Worm (Caenorhabditis elegans) whole organism, L4 larva: Measurements from ENCODE around the gene W03D2.9.
A peak's percentile ranks its signal among the peaks of the same experiment; 100 is the strongest.

ENCODE experiments used
- F10B5.3 ChIP-seq: sonication (generic microtip); optimal IDR thresholded peaks from 2 replicates; lab custom pipeline; 2016; ENCODE audit warnings: mild to moderate bottlenecking, missing genetic modification characterization, missing compliant biosample characterization
- F44E2.7 ChIP-seq: fragments of 200-800 bp; sonication (Bioruptor generic); IDR thresholded peaks from 2 replicates; pipeline ENCODE4 v2.1.2; 2022; ENCODE audit warnings: missing genetic modification characterization, missing compliant biosample characterization
- Y105C5A.15 ChIP-seq: fragments of 200-800 bp; sonication (Bioruptor generic); IDR thresholded peaks from 2 replicates; pipeline ENCODE4 v1.3.6; 2022; ENCODE audit warnings: missing genetic modification characterization, missing compliant biosample characterization
- Y48G9A.11 ChIP-seq: fragments of 200-800 bp; sonication (Bioruptor generic); IDR thresholded peaks from 2 replicates; pipeline ENCODE4 v1.3.6; 2022; ENCODE audit warnings: missing genetic modification reagents, missing genetic modification characterization, missing compliant biosample characterization
- Y75B8A.6 ChIP-seq: fragments of 200-800 bp; sonication (Bioruptor generic); IDR thresholded peaks from 2 replicates; pipeline ENCODE4 v1.3.6; 2022; ENCODE audit warnings: missing genetic modification reagents, missing genetic modification characterization, missing compliant biosample characterization
- ZK546.5 ChIP-seq, 2 experiments: sonication (generic microtip); optimal IDR thresholded peaks; 2 replicates each; lab custom pipeline; 2017; ENCODE audit warnings: missing biosample characterization in 2 of 2, missing genetic modification characterization in 2 of 2
- aha-1 ChIP-seq: fragments of 150-350 bp; peaks from one replicate; lab custom pipeline; 2014; ENCODE audit warnings: missing biosample characterization, missing genetic modification characterization
- arid-1 ChIP-seq: fragments of 200-800 bp; sonication (Bioruptor generic); conservative IDR thresholded peaks from 2 replicates; pipeline ENCODE4 v1.3.6; 2022; ENCODE audit warnings: missing genetic modification reagents, missing genetic modification characterization, missing compliant biosample characterization
- attf-4 ChIP-seq: sonication (generic microtip); optimal IDR thresholded peaks from 3 replicates; lab custom pipeline; 2017; ENCODE audit warnings: missing biosample characterization, missing genetic modification characterization
- ceh-20 ChIP-seq: fragments of 200-800 bp; sonication (Bioruptor generic); IDR thresholded peaks from 2 replicates; pipeline ENCODE4 v1.3.6; 2022; ENCODE audit warnings: missing genetic modification reagents, missing genetic modification characterization, missing compliant biosample characterization
- ceh-32 ChIP-seq: sonication (generic microtip); optimal IDR thresholded peaks from 2 replicates; lab custom pipeline; 2016; ENCODE audit warnings: mild to moderate bottlenecking, missing genetic modification characterization, missing compliant biosample characterization; ENCODE audit not compliant: poor library complexity
- ceh-82 ChIP-seq: sonication (generic microtip); optimal IDR thresholded peaks from 2 replicates; lab custom pipeline; 2017; ENCODE audit warnings: missing biosample characterization, missing genetic modification characterization
- daf-16 ChIP-seq, 3 experiments: sonication (generic microtip); optimal IDR thresholded peaks; 2 replicates each; lab custom pipeline; 2016 to 2017; ENCODE audit warnings: missing genetic modification characterization in 3 of 3, missing genetic modification reagents in 3 of 3, mild to moderate bottlenecking in 2 of 3, missing compliant biosample characterization in 2 of 3, missing biosample characterization in 1 of 3, moderate library complexity in 1 of 3
- dmd-6 ChIP-seq: fragments of 200-800 bp; sonication (Bioruptor generic); IDR thresholded peaks from 2 replicates; pipeline ENCODE4 v1.3.6; 2022; ENCODE audit warnings: missing genetic modification reagents, missing genetic modification characterization, missing compliant biosample characterization
- dmd-8 ChIP-seq: fragments of 200-800 bp; sonication (Bioruptor generic); IDR thresholded peaks from 2 replicates; pipeline ENCODE4 v1.3.6; 2022; ENCODE audit warnings: missing genetic modification characterization, missing compliant biosample characterization
- hlh-11 ChIP-seq: fragments of 200-800 bp; sonication (Bioruptor generic); optimal IDR thresholded peaks from 2 replicates; lab custom pipeline; 2018; ENCODE audit warnings: mild to moderate bottlenecking, missing genetic modification characterization, missing compliant biosample characterization
- hmg-1.1 ChIP-seq: fragments of 200-800 bp; sonication (Bioruptor generic); IDR thresholded peaks from 2 replicates; pipeline ENCODE4 v1.3.6; 2022; ENCODE audit warnings: missing genetic modification reagents, missing genetic modification characterization, missing compliant biosample characterization
- jun-1 ChIP-seq: fragments of 150-350 bp; optimal IDR thresholded peaks from 2 replicates; lab custom pipeline; 2014; ENCODE audit warnings: missing biosample characterization, missing genetic modification reagents, missing genetic modification characterization
- lim-7 ChIP-seq: fragments of 200-800 bp; sonication (Bioruptor generic); IDR thresholded peaks from 2 replicates; pipeline ENCODE4 v1.3.6; 2022; ENCODE audit warnings: missing genetic modification characterization, missing compliant biosample characterization
- lin-13 ChIP-seq: fragments of 150-350 bp; optimal IDR thresholded peaks from 2 replicates; lab custom pipeline; 2014; ENCODE audit warnings: missing biosample characterization, missing genetic modification reagents, missing genetic modification characterization
- lin-38 ChIP-seq: fragments of 200-800 bp; sonication (Bioruptor generic); IDR thresholded peaks from 2 replicates; pipeline ENCODE4 v1.3.6; 2022; ENCODE audit warnings: missing genetic modification reagents, missing genetic modification characterization, missing compliant biosample characterization
- lin-39 ChIP-seq: fragments of 150-350 bp; optimal IDR thresholded peaks from 2 replicates; lab custom pipeline; 2014; ENCODE audit warnings: missing biosample characterization, missing genetic modification reagents, missing genetic modification characterization
- mes-2 ChIP-seq: sonication (generic microtip); optimal IDR thresholded peaks from 2 replicates; lab custom pipeline; 2016; ENCODE audit warnings: missing genotype, mild to moderate bottlenecking, missing genetic modification characterization, missing compliant biosample characterization; ENCODE audit not compliant: poor library complexity, severe bottlenecking
- mxl-3 ChIP-seq: fragments of 200-800 bp; sonication (Bioruptor generic); optimal IDR thresholded peaks from 2 replicates; lab custom pipeline; 2018; ENCODE audit warnings: mild to moderate bottlenecking, missing genetic modification characterization, missing compliant biosample characterization
- nhr-111 ChIP-seq: fragments of 200-800 bp; sonication (Bioruptor generic); optimal IDR thresholded peaks from 2 replicates; lab custom pipeline; 2018; ENCODE audit warnings: mild to moderate bottlenecking, missing genetic modification characterization, missing compliant biosample characterization
- nhr-28 ChIP-seq: fragments of 150-350 bp; optimal IDR thresholded peaks from 2 replicates; lab custom pipeline; 2014; ENCODE audit warnings: missing biosample characterization, missing genetic modification characterization
- nhr-42 ChIP-seq: fragments of 200-800 bp; sonication (Bioruptor generic); IDR thresholded peaks from 2 replicates; pipeline ENCODE4 v1.3.6; 2022; ENCODE audit warnings: missing genetic modification characterization, missing compliant biosample characterization
- nhr-6 ChIP-seq: fragments of 150-350 bp; optimal IDR thresholded peaks from 2 replicates; lab custom pipeline; 2014; ENCODE audit warnings: missing biosample characterization, missing genetic modification characterization
- nhr-77 ChIP-seq: fragments of 150-350 bp; optimal IDR thresholded peaks from 2 replicates; lab custom pipeline; 2014; ENCODE audit warnings: missing biosample characterization, missing genetic modification characterization
- pha-4 ChIP-seq, 2 experiments: fragments of 150-350 bp in 1 of 2; fragments of 200-800 bp in 1 of 2; sonication (Bioruptor generic) in 1 of 2; IDR thresholded peaks in 1 of 2; optimal IDR thresholded peaks in 1 of 2; 2 replicates each; pipeline versions ENCODE4 v1.3.6 to Lab custom; 2014 to 2022; ENCODE audit warnings: missing genetic modification characterization in 2 of 2, missing genetic modification reagents in 2 of 2, missing biosample characterization in 1 of 2, missing compliant biosample characterization in 1 of 2
- php-3 ChIP-seq: fragments of 200-800 bp; sonication (Bioruptor generic); IDR thresholded peaks from 2 replicates; pipeline ENCODE4 v1.3.6; 2022; ENCODE audit warnings: missing genetic modification reagents, missing genetic modification characterization, missing compliant biosample characterization
- pqm-1 ChIP-seq: sonication (generic microtip); optimal IDR thresholded peaks from 2 replicates; lab custom pipeline; 2017; ENCODE audit warnings: missing biosample characterization, missing genetic modification characterization
- rbr-2 ChIP-seq: sonication (generic microtip); optimal IDR thresholded peaks from 2 replicates; lab custom pipeline; 2016; ENCODE audit warnings: missing genotype, missing genetic modification characterization, missing compliant biosample characterization
- saeg-2 ChIP-seq: fragments of 200-800 bp; sonication (Bioruptor generic); IDR thresholded peaks from 2 replicates; pipeline ENCODE4 v1.3.6; 2022; ENCODE audit warnings: missing genetic modification reagents, missing genetic modification characterization, missing compliant biosample characterization
- sdz-12 ChIP-seq: fragments of 200-800 bp; sonication (Bioruptor generic); optimal IDR thresholded peaks from 2 replicates; lab custom pipeline; 2018; ENCODE audit warnings: mild to moderate bottlenecking, missing genetic modification characterization, missing compliant biosample characterization
- snpc-1.2 ChIP-seq: fragments of 200-800 bp; sonication (Bioruptor generic); IDR thresholded peaks from 2 replicates; pipeline ENCODE4 v1.3.6; 2022; ENCODE audit warnings: missing genetic modification reagents, missing genetic modification characterization, missing compliant biosample characterization
- tag-97 ChIP-seq: fragments of 200-800 bp; sonication (Bioruptor generic); IDR thresholded peaks from 2 replicates; pipeline ENCODE4 v1.3.6; 2022; ENCODE audit warnings: missing genetic modification characterization, missing compliant biosample characterization
- unc-62 ChIP-seq, 3 experiments: fragments of 150-350 bp in 1 of 3; sonication (generic microtip); optimal IDR thresholded peaks in 2 of 3; peaks in 1 of 3; 1 replicate in 1 of 3; 2 replicates in 2 of 3; lab custom pipeline; 2014 to 2017; ENCODE audit warnings: missing biosample characterization in 3 of 3, missing genetic modification characterization in 3 of 3, missing genetic modification reagents in 3 of 3, missing genotype in 1 of 3
- zfp-2 ChIP-seq: sonication (generic microtip); optimal IDR thresholded peaks from 2 replicates; lab custom pipeline; 2016; ENCODE audit warnings: mild to moderate bottlenecking, missing genetic modification characterization, missing compliant biosample characterization
- zip-11 ChIP-seq: fragments of 200-800 bp; sonication (Bioruptor generic); IDR thresholded peaks from 2 replicates; pipeline ENCODE4 v1.3.6; 2022; ENCODE audit warnings: missing genetic modification characterization, missing compliant biosample characterization
- ztf-11 ChIP-seq: fragments of 150-350 bp; optimal IDR thresholded peaks from 2 replicates; lab custom pipeline; 2014; ENCODE audit warnings: missing biosample characterization, missing genetic modification characterization

W03D2.9 gene

ce11 chrIV:4068480-4068879, 6.0 kb downstream of the W03D2.9 start, which contains the start of gene fbxb-55:
Gene fbxb-55, plus strand, starts transcription at chrIV:4068780.
- TF ChIP-seq snpc-1.2 (GFP tag; lab: Robert Waterston, UW) (no peak), nhr-42 (no peak), dmd-6 (no peak), mxl-3 (GFP tag; lab: Kevin White, UChicago) (no peak), tag-97 (GFP tag; lab: Robert Waterston, UW) (no peak), nhr-77 (tag; lab: Kevin White, UChicago) (no peak), daf-16 (GFP tag; optimal IDR thresholded peaks at IDR 0.05; lab: Kevin White, UChicago) (no peak), daf-16 (tag; optimal IDR thresholded peaks at IDR 0.05; lab: Kevin White, UChicago) (no peak)

- TF ChIP-seq unc-62 (GFP tag; optimal IDR thresholded peaks at IDR 0.05 in 1 of 2; lab: Kevin White, UChicago) (peak in 1 of 2 experiments; percentile 95), unc-62 (tag; optimal IDR thresholded peaks at IDR 0.05; lab: Kevin White, UChicago) (no peak), Y48G9A.11 (GFP tag; lab: Robert Waterston, UW) (no peak)
- TF ChIP-seq, all 104 proteins: peak for 1
Observed at ce11 chrIV:4067336-4067735, 7.2 kb downstream of the W03D2.9 start.

DNA sequence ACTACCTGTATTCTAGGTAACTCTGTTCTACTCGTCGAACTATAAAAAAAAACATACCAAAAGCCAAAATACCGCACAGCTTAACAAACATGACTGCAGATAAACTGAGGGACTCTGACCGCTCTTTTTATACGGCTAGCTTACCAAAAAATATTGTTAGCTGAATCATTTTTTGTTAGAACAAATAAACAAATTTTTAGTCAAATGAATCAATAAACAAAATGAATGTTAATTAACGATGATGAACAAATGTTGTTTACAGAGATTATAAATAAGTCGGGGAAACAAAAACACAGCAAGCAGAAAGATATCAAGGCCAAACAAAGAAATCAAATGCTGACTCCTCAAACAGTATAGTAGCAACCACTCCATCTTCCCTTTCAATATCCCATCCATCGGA, 10.9 kb downstream of the W03D2.9 start, which contains the start of gene ilys-6:
TSS of gene ilys-6 (minus strand) at position 101 of the 400 bp plus-strand sequence.
- TF ChIP-seq nhr-77 (tag; lab: Kevin White, UChicago) (no peak), Y48G9A.11 (GFP tag; lab: Robert Waterston, UW) (no peak), mes-2 (tag; lab: Kevin White, UChicago) (no peak), sdz-12 (GFP tag; lab: Kevin White, UChicago) (no peak), lin-38 (GFP tag; lab: Robert Waterston, UW) (no peak), zip-11 (no peak), php-3 (GFP tag; lab: Robert Waterston, UW) (no peak), hmg-1.1 (no peak), attf-4 (tag; lab: Kevin White, UChicago) (no peak), nhr-111 (GFP tag; lab: Kevin White, UChicago) (no peak), ztf-11 (tag; lab: Kevin White, UChicago) (no peak), ceh-32 (tag; lab: Kevin White, UChicago) (no peak)

DNA sequence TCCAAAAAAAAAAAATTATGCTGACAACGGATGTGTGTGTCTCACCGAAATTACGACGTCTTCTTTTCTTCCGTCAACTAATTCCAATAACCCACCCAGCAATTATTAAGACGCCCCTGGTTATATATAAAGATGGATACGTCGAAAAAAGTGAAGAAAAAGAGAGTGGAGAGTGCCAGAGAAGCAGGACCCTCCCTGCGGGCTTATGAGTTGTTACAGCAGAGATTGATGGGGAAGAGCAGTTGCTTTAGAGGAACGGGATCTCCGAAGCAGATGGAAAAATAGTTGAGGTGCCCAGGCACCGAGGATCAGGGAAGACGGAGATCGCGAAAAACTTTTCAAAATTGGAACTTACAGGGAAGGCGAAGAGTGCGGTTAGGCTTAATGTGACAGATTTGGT, 19.2 kb downstream of the W03D2.9 start:
- no peak for TF ChIP-seq rbr-2 (tag; lab: Kevin White, UChicago)
- no peak for TF ChIP-seq hlh-11 (tag; lab: Kevin White, UChicago)
- TF ChIP-seq Y105C5A.15 (GFP tag; lab: Robert Waterston, UW), result no peak
- no peak for TF ChIP-seq mes-2 (tag; lab: Kevin White, UChicago)
- peak in 1 of 2 experiments; percentile 11 for TF ChIP-seq unc-62 (GFP tag; optimal IDR thresholded peaks at IDR 0.05 in 1 of 2; lab: Kevin White, UChicago)
- TF ChIP-seq unc-62 (tag; optimal IDR thresholded peaks at IDR 0.05; lab: Kevin White, UChicago), result no peak

ce11 chrIV:4053405-4053804, 21.1 kb downstream of the W03D2.9 start:
- TF ChIP-seq hmg-1.1 (no peak), ZK546.5 (tag; optimal IDR thresholded peaks at IDR 0.05; lab: Kevin White, UChicago) (no peak), dmd-8 (GFP tag; lab: Robert Waterston, UW) (no peak), pha-4 (GFP tag; IDR thresholded peaks at IDR 0.05; lab: Robert Waterston, UW) (no peak), pha-4 (tag; optimal IDR thresholded peaks at IDR 0.05; lab: Kevin White, UChicago) (no peak), F10B5.3 (no peak), F44E2.7 (GFP tag; lab: Robert Waterston, UW) (no peak), Y75B8A.6 (GFP tag; lab: Robert Waterston, UW) (no peak), zfp-2 (tag; lab: Kevin White, UChicago) (no peak), jun-1 (tag; lab: Kevin White, UChicago) (no peak), ceh-20 (GFP tag; lab: Robert Waterston, UW) (no peak), saeg-2 (GFP tag; lab: Robert Waterston, UW) (no peak), lin-39 (tag; lab: Kevin White, UChicago) (no peak), unc-62 (GFP tag; optimal IDR thresholded peaks at IDR 0.05 in 1 of 2; lab: Kevin White, UChicago) (no peak), unc-62 (tag; optimal IDR thresholded peaks at IDR 0.05; lab: Kevin White, UChicago) (no peak), nhr-6 (tag; lab: Kevin White, UChicago) (no peak), arid-1 (GFP tag; lab: Robert Waterston, UW) (no peak), nhr-28 (tag; lab: Kevin White, UChicago) (peak; percentile 8), ceh-82 (tag; lab: Kevin White, UChicago) (no peak), aha-1 (tag; lab: Kevin White, UChicago) (peak; percentile 78), lim-7 (GFP tag; lab: Robert Waterston, UW) (no peak), pqm-1 (peak; percentile 52), lin-13 (GFP tag; lab: Kevin White, UChicago) (no peak)
